Worm (Caenorhabditis elegans) whole organism, L1 larva: ENCODE data around the gene doxa-1.

Source experiments
- C04F5.9 ChIP-seq: sonication (generic microtip); optimal IDR thresholded peaks from 2 replicates; lab custom pipeline; 2016; ENCODE audit warnings: missing genetic modification characterization, missing compliant biosample characterization
- ama-1 ChIP-seq: fragments of 150-350 bp; optimal IDR thresholded peaks from 2 replicates; lab custom pipeline; 2014
- lin-39 ChIP-seq: fragments of 150-350 bp; optimal IDR thresholded peaks from 2 replicates; lab custom pipeline; 2014; ENCODE audit warnings: missing biosample characterization, missing genetic modification reagents, missing genetic modification characterization
- nhr-77 ChIP-seq: fragments of 150-350 bp; optimal IDR thresholded peaks from 2 replicates; lab custom pipeline; 2014; ENCODE audit warnings: missing biosample characterization, missing genetic modification characterization
- unc-62 ChIP-seq: fragments of 150-350 bp; optimal IDR thresholded peaks from 2 replicates; lab custom pipeline; 2014; ENCODE audit warnings: missing biosample characterization, missing genetic modification reagents, missing genetic modification characterization

DNA sequence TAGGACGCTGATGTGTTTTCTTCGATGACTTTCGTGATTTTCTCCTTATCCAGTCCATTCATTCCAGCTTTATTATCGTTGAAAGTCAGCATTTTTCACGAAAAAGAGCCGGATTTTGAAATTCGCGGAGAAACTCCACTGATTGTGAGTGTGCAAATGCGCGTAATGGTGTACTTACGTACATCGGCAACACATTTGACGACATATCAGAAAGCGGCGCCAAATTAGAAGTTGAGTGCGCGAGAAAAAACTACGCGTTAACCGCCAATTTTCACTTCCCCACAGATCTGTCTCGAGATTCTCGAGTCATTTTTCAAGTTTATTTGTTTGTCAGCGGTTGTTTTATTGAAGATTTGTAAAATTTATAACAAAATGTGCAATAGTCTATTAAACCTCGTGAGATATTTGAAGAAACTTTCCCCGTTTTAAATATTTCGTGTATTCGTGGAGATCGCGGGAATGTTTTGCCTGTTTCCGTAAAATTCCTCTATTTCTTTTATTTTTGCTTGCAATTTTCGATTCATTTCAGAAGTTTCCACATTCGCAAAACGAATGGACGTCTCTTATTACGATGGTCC, 47.6 kb downstream of the doxa-1 start, which contains the start of the genes polk-1 and gpr-1:
- TF ChIP-seq nhr-77, result no peak
- no peak for TF ChIP-seq lin-39
- no peak for TF ChIP-seq unc-62 (GFP tag; lab: Kevin White, UChicago)
- TF ChIP-seq C04F5.9 (tag; lab: Kevin White, UChicago), result no peak
- no peak for TF ChIP-seq ama-1 (lab: Kevin White, UChicago)
